Fruit fly (Drosophila melanogaster): ENCODE measurements around the gene Cpr72Eb.
A peak's percentile ranks its signal among the peaks of the same experiment; 100 is the strongest.

Cpr72Eb gene

DNA sequence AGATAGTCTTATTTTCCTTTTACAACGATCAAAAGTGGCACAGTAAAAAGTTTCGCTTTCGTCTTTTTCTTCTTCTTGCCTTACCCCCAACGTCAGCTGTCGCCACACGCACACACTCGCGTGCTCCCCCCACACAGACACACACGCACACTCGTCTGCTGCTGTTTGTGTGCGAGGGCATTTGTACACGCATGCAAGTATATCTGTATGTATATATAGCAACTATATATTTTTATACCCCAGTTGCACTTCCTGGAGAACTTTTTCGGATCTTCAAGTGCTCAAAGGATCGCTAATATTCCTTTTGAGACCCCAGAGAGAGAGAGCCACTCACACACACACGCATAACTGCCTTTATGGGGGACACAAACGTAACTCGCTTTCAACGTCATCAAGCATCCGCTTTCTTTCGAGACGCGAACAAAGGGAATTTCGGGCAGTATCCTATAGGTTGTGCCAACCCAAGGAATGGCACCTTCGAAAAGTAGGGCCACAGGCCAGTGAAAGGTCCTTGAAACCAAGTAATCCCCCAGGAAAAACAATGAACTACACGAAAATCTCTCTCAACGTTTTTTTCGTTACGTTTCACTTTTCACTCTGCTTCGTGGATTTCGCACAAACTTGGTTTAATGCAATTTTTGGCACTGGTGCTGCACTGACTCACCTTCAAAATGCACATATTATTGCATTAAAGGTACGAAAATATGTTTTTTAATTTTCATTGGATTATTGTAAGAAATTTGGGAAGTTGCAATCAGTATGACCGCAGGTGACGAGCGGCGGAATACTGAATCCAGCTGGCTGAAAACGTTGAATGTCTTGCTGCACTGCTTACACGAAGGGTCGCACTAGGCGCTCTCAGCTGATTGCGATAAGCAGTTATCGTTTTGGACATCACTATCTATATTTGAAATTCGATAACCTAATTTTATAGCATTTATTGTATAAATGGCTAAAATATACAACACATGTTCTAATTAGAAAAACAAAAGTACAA lies 13.4 kb downstream of the Cpr72Eb start, which contains the start of gene roq (continued):
- TF ChIP-seq mld (GFP tag; IDR thresholded peaks at IDR 0.05; ENCODE audit: partially characterized antibody) (peak; percentile 50; the same call in 1 of the 3 replicates), so (GFP tag; IDR thresholded peaks at IDR 0.05) (no peak), Meics (GFP tag; optimal IDR thresholded peaks at IDR 0.05) (no peak), E2f1 (GFP tag; IDR thresholded peaks at IDR 0.05) (no peak), Ravus (GFP tag; IDR thresholded peaks at IDR 0.05) (no peak), pb (GFP tag; optimal IDR thresholded peaks at IDR 0.05) (no peak), gfzf (GFP tag; optimal IDR thresholded peaks at IDR 0.05) (peak; percentile 96), Mes4 (GFP tag; optimal IDR thresholded peaks at IDR 0.05) (no peak), sug (tag; optimal IDR thresholded peaks at IDR 0.05) (peak; percentile 93), fd102C (GFP tag; optimal IDR thresholded peaks at IDR 0.05) (no peak), CG31365 (tag; optimal IDR thresholded peaks at IDR 0.05) (peak; percentile 97), CG11093 (GFP tag; IDR thresholded peaks at IDR 0.05) (no peak), GATAe (GFP tag; conservative IDR thresholded peaks at IDR 0.05) (peak; percentile 14; the same call in 1 of the 2 replicates), CG7839 (tag; optimal IDR thresholded peaks at IDR 0.05) (no peak), CG17186 (GFP tag; optimal IDR thresholded peaks at IDR 0.05) (peak; percentile 67), CG8944 (GFP tag; optimal IDR thresholded peaks at IDR 0.05) (no peak), CG6791 (GFP tag; IDR thresholded peaks at IDR 0.05; ENCODE audit: partially characterized antibody) (peak; percentile 64; the same call in 2 of the 3 replicates), Asciz (GFP tag; optimal IDR thresholded peaks at IDR 0.05) (no peak), h (optimal IDR thresholded peaks at IDR 0.05) (no peak), crc (GFP tag; optimal IDR thresholded peaks at IDR 0.05) (no peak), lilli (GFP tag; optimal IDR thresholded peaks at IDR 0.05) (no peak), Kr (GFP tag; optimal IDR thresholded peaks at IDR 0.05) (no peak), mirr (GFP tag; optimal IDR thresholded peaks at IDR 0.05) (no peak), HHEX (GFP tag; optimal IDR thresholded peaks at IDR 0.05) (no peak), lmd (GFP tag; IDR thresholded peaks at IDR 0.05) (no peak), chn (GFP tag; optimal IDR thresholded peaks at IDR 0.05) (no peak), ftz-f1 (GFP tag; optimal IDR thresholded peaks at IDR 0.05) (no peak), trh (GFP tag; optimal IDR thresholded peaks at IDR 0.05) (no peak), wor (GFP tag; IDR thresholded peaks at IDR 0.05) (no peak), CG2129 (GFP tag; IDR thresholded peaks at IDR 0.05; ENCODE audit: partially characterized antibody) (no peak), danr (GFP tag; IDR thresholded peaks at IDR 0.05) (no peak), CG10209 (GFP tag; optimal IDR thresholded peaks at IDR 0.05) (no peak), Rx (GFP tag; IDR thresholded peaks at IDR 0.05) (no peak), CG13287 (GFP tag; IDR thresholded peaks at IDR 0.05; ENCODE audit: partially characterized antibody) (peak; percentile 72; the same call in 1 of the 2 replicates), zfh2 (GFP tag; optimal IDR thresholded peaks at IDR 0.05) (no peak), phol (tag; optimal IDR thresholded peaks at IDR 0.05) (peak; percentile 52), Med (GFP tag) (peak; percentile 71), CG14441 (GFP tag; IDR thresholded peaks at IDR 0.05) (no peak; the same call in 1 of the 2 replicates), scrt (GFP tag; optimal IDR thresholded peaks at IDR 0.05) (no peak), CG14710 (tag; optimal IDR thresholded peaks at IDR 0.05) (peak; percentile 57), org-1 (GFP tag; optimal IDR thresholded peaks at IDR 0.05) (no peak), tin (GFP tag; optimal IDR thresholded peaks at IDR 0.05) (no peak), zf30C (GFP tag; optimal IDR thresholded peaks at IDR 0.05) (no peak), BtbVII (GFP tag; optimal IDR thresholded peaks at IDR 0.05) (no peak), CG1024 (GFP tag; IDR thresholded peaks at IDR 0.05) (no peak), tup (GFP tag; optimal IDR thresholded peaks at IDR 0.05) (no peak), Nf-YA (GFP tag; IDR thresholded peaks at IDR 0.05) (no peak), CG12236 (GFP tag; optimal IDR thresholded peaks at IDR 0.05) (no peak), gce (GFP tag; IDR thresholded peaks at IDR 0.05) (no peak)
